Fruit fly (Drosophila melanogaster) ovary, adult (tissue): ENCODE data around the gene mof.

Source experiments
- CG17801 ChIP-seq: fragments of 200-800 bp; optimal IDR thresholded peaks from 2 replicates; lab custom pipeline; 2019; ENCODE audit warnings: missing biosample characterization, mild to moderate bottlenecking, missing genetic modification characterization, moderate library complexity; ENCODE audit not compliant: partially characterized antibody

mof gene

DNA sequence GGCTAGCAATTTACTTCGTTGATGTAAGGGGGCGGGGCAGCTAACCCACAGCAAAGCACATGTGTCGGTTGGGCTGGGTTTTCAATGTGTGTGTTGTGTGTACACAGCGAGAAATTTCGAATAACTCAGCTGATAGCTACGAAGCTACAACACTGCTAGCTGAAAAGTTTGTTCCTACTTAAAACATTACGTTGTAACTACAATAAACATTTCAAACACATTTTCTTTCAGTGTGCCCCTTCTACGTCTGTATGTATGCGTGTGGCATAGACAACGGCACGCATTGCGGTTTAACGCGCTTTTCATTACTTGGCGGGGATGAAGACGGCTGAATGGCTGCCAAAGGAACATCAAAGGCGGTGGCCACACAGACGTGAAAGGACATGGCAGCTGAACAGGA lies 29.1 kb downstream of the mof start:
- no peak for TF ChIP-seq CG17801 (GFP tag; lab: Kevin White, UChicago)

DNA sequence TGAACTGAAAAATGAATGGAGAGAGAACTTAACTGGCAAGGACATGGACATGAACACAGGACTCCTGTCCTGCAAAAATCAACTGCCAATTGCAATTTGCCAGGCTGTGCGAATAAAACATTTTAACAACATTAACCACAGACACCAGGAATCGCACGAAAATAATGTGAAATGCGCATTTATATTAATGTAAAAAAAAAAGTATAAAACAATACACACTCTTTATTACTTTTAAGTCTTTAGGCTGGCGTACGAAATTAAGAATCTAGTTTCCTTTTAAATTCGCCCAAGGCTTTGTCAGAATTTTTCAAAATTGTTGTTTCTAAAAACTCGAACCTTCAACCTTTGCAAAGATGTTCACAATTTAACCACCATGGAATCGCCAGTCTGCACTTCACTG lies 31.7 kb downstream of the mof start, which contains the start of gene CG12729:
CG12729 (plus strand) TSS at position 301 of the 400 bp plus-strand sequence.
- no peak for TF ChIP-seq CG17801 (GFP tag; lab: Kevin White, UChicago)

DNA sequence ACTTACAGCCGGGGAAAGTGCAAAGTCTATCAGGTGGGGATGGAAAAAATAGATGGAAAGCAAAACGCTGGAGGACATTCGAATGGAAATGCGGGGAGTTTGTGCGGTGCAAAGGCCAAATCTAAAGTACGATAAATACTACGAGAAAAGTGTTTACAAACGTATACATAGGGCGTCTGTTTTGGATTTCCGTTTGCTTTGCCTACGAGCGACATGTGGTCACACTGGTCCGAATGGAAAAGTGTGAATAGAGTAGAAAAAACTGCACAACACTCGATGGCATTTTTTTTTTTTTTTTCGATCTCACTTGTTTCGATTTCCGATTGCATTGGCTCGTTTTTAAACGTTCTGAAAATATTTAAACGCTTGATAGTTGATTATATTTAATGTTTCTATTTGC lies 36.9 kb downstream of the mof start:
- no peak for TF ChIP-seq CG17801 (GFP tag; lab: Kevin White, UChicago)
